Worm (Caenorhabditis elegans) whole organism, mixed stage, embryonic: ENCODE measurements around the gene W04E12.3.

Experiments
- nhr-237 ChIP-seq: fragments of 150-350 bp; optimal IDR thresholded peaks from 2 replicates; lab custom pipeline; 2014; ENCODE audit warnings: missing biosample characterization, missing genetic modification characterization
- sem-2 ChIP-seq: fragments of 200-800 bp; sonication (Bioruptor generic); optimal IDR thresholded peaks from 2 replicates; lab custom pipeline; 2018; ENCODE audit warnings: mild to moderate bottlenecking, missing genetic modification characterization, missing compliant biosample characterization
- unc-39 ChIP-seq: fragments of 150-350 bp; optimal IDR thresholded peaks from 2 replicates; lab custom pipeline; 2014; ENCODE audit warnings: missing biosample characterization, missing genetic modification characterization

DNA sequence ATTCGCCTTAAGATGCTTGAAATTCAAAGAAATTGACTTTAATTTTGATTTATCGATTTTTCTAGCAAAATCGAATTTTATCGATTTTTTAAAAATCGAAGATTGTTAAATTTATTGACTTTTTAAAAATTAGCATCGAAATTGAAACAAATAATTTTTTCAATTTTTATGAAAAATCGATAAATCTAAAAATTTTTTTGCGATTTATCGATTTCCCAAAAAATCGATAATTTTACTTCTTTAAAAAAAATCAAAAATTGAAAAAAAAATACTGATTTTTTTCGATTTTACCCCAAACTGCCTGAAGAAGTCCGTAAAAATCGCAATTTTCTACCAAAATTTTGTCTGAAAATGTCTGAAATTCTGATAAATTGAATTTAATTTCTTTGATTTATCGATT is 49.8 kb upstream of the W04E12.3 start:
- no peak for TF ChIP-seq nhr-237 (tag; lab: Kevin White, UChicago)
- no peak for TF ChIP-seq sem-2 (GFP tag; lab: Kevin White, UChicago)
- no peak for TF ChIP-seq unc-39 (tag; lab: Kevin White, UChicago)
